Fruit fly (Drosophila melanogaster) whole organism, pupa: ENCODE measurements around the gene CG11134.
A peak's percentile ranks its signal among the peaks of the same experiment; 100 is the strongest.

Experiments
- CG15710 ChIP-seq: fragments of 200-800 bp; sonication (Bioruptor generic); optimal IDR thresholded peaks from 2 replicates; lab custom pipeline; 2018; ENCODE audit warnings: missing biosample characterization, mild to moderate bottlenecking, missing genetic modification characterization, moderate library complexity
- Ets98B ChIP-seq: fragments of 200-800 bp; sonication (Bioruptor generic); IDR thresholded peaks from 2 replicates; pipeline ENCODE4 v1.3.6; 2022; ENCODE audit warnings: missing biosample characterization, missing genetic modification characterization

DNA sequence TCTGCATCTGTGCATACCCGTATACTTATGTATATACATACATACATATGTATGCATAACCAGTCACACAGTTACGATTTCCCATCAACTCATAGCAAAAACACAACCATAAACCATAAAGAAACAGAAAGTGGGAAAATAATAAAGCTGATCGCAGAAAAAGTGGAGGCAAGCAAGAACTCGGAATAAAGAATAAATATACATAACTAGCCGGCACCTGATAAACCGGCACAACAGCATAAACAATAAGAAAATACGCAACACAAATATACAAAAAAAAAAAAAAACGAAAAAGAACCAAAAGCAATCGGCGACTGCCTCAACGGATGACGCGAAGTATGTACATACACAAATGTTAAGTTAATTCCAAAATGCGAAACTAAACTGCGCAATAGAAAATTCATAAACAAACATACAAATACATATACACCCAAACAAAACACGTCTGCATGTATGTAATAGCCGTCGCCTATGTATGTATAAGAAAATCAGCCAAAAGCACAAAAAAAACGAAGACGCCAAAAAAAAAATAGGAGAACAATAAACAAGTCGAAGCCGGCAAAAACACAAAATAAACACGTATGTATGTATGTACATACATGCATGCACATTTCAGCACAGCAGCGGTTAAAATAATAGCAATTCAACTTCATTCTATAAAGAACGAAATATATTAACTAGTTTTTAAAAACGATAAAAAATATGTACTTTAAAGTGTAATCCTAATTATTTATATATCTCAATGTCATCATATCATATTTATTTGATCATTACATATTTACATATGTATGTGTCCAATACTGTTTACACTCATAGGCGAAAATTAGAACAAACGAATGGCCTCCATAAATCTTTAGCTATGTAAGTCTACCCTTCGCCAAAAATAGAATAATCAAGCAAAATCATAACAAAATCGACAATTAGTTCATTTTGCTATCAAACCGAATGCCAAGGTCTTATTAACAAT lies 11.4 kb downstream of the CG11134 start:
- TF ChIP-seq CG15710 (tag; lab: Kevin White, UChicago) (peak; percentile 34), Ets98B (GFP tag; lab: Robert Waterston, UW) (peak; percentile 52; the same call in 1 of the 2 replicates)
